Worm (Caenorhabditis elegans) whole organism, L2 larva: ENCODE results near the gene rbf-1.

ENCODE experiments used
- C34F6.9 ChIP-seq: fragments of 150-350 bp; optimal IDR thresholded peaks from 2 replicates; lab custom pipeline; 2014; ENCODE audit warnings: missing biosample characterization, missing genetic modification characterization
- F13H6.1 ChIP-seq: sonication (generic microtip); optimal IDR thresholded peaks from 2 replicates; lab custom pipeline; 2016; ENCODE audit warnings: missing genetic modification characterization, missing compliant biosample characterization
- Y55F3AM.14 ChIP-seq: fragments of 200-800 bp; sonication (Bioruptor generic); optimal IDR thresholded peaks from 2 replicates; lab custom pipeline; 2018; ENCODE audit warnings: mild to moderate bottlenecking, missing genetic modification characterization, missing compliant biosample characterization
- alr-1 ChIP-seq: fragments of 150-350 bp; optimal IDR thresholded peaks from 2 replicates; lab custom pipeline; 2014; ENCODE audit warnings: missing biosample characterization, missing genetic modification characterization
- aly-2 ChIP-seq: fragments of 150-350 bp; optimal IDR thresholded peaks from 2 replicates; lab custom pipeline; 2014; ENCODE audit warnings: missing biosample characterization, missing genetic modification characterization
- ama-1 ChIP-seq: fragments of 150-350 bp; optimal IDR thresholded peaks from 2 replicates; lab custom pipeline; 2018; ENCODE audit warnings: inconsistent platforms
- blmp-1 ChIP-seq: sonication (generic microtip); optimal IDR thresholded peaks from 2 replicates; lab custom pipeline; 2017; ENCODE audit warnings: missing genetic modification characterization, mild to moderate bottlenecking, missing compliant biosample characterization, antibody characterized with exemption, moderate library complexity; ENCODE audit not compliant: insufficient read depth
- ceh-16 ChIP-seq: fragments of 150-350 bp; optimal IDR thresholded peaks from 2 replicates; lab custom pipeline; 2014; ENCODE audit warnings: missing biosample characterization, missing genetic modification characterization
- ceh-82 ChIP-seq: fragments of 150-350 bp; optimal IDR thresholded peaks from 2 replicates; lab custom pipeline; 2014; ENCODE audit warnings: missing biosample characterization, missing genetic modification characterization
- crh-2 ChIP-seq: sonication (generic microtip); optimal IDR thresholded peaks from 2 replicates; lab custom pipeline; 2017; ENCODE audit warnings: missing biosample characterization, missing genetic modification characterization
- egl-27 ChIP-seq: sonication (generic microtip); optimal IDR thresholded peaks from 3 replicates; lab custom pipeline; 2017; ENCODE audit warnings: missing biosample characterization, missing genetic modification reagents, missing genetic modification characterization
- elt-1 ChIP-seq: fragments of 150-350 bp; optimal IDR thresholded peaks from 2 replicates; lab custom pipeline; 2014; ENCODE audit warnings: missing biosample characterization, missing genetic modification characterization
- elt-3 ChIP-seq: sonication (generic microtip); optimal IDR thresholded peaks from 2 replicates; lab custom pipeline; 2017; ENCODE audit warnings: missing biosample characterization, missing genetic modification characterization
- fos-1 ChIP-seq: fragments of 150-350 bp; optimal IDR thresholded peaks from 2 replicates; lab custom pipeline; 2014; ENCODE audit warnings: missing biosample characterization, missing genetic modification characterization
- gmeb-1 ChIP-seq: fragments of 150-350 bp; optimal IDR thresholded peaks from 2 replicates; lab custom pipeline; 2014; ENCODE audit warnings: missing biosample characterization, missing genetic modification characterization
- lin-13 ChIP-seq: fragments of 150-350 bp; optimal IDR thresholded peaks from 2 replicates; lab custom pipeline; 2014; ENCODE audit warnings: missing biosample characterization, missing genetic modification reagents, missing genetic modification characterization
- lin-39 ChIP-seq: fragments of 150-350 bp; optimal IDR thresholded peaks from 2 replicates; lab custom pipeline; 2014; ENCODE audit warnings: missing biosample characterization, missing genetic modification reagents, missing genetic modification characterization
- lsy-2 ChIP-seq, 2 experiments: fragments of 150-350 bp in 1 of 2; sonication (generic microtip) in 1 of 2; optimal IDR thresholded peaks; 2 replicates each; lab custom pipeline; 2014 to 2017; ENCODE audit warnings: missing biosample characterization in 2 of 2, missing genetic modification characterization in 2 of 2
- mbf-1 ChIP-seq: sonication (generic microtip); optimal IDR thresholded peaks from 2 replicates; lab custom pipeline; 2017; ENCODE audit warnings: missing biosample characterization, missing genetic modification characterization
- nhr-11 ChIP-seq: fragments of 150-350 bp; optimal IDR thresholded peaks from 2 replicates; lab custom pipeline; 2014; ENCODE audit warnings: missing biosample characterization, missing genetic modification characterization
- nhr-129 ChIP-seq: fragments of 150-350 bp; optimal IDR thresholded peaks from 2 replicates; lab custom pipeline; 2014; ENCODE audit warnings: missing biosample characterization, missing genetic modification characterization
- nhr-21 ChIP-seq: fragments of 150-350 bp; optimal IDR thresholded peaks from 2 replicates; lab custom pipeline; 2014; ENCODE audit warnings: missing biosample characterization, missing genetic modification characterization
- nhr-23 ChIP-seq: fragments of 150-350 bp; optimal IDR thresholded peaks from 2 replicates; lab custom pipeline; 2014; ENCODE audit warnings: missing biosample characterization, missing genetic modification reagents, missing genetic modification characterization
- nhr-237 ChIP-seq: fragments of 150-350 bp; optimal IDR thresholded peaks from 2 replicates; lab custom pipeline; 2014; ENCODE audit warnings: missing biosample characterization, missing genetic modification characterization
- nhr-25 ChIP-seq: fragments of 150-350 bp; sonication (generic microtip); optimal IDR thresholded peaks from 3 replicates; lab custom pipeline; 2014; ENCODE audit warnings: missing biosample characterization, missing genetic modification characterization
- nhr-77 ChIP-seq: fragments of 150-350 bp; optimal IDR thresholded peaks from 2 replicates; lab custom pipeline; 2014; ENCODE audit warnings: missing biosample characterization, missing genetic modification characterization
- peb-1 ChIP-seq: fragments of 150-350 bp; optimal IDR thresholded peaks from 2 replicates; lab custom pipeline; 2014; ENCODE audit warnings: missing biosample characterization, missing genetic modification characterization
- sem-4 ChIP-seq: fragments of 150-350 bp; optimal IDR thresholded peaks from 2 replicates; lab custom pipeline; 2014; ENCODE audit warnings: missing biosample characterization, missing genetic modification reagents, missing genetic modification characterization
- skn-1 ChIP-seq: sonication (generic microtip); optimal IDR thresholded peaks from 2 replicates; lab custom pipeline; 2017; ENCODE audit warnings: missing biosample characterization, missing genetic modification characterization
- sma-3 ChIP-seq: sonication (generic microtip); optimal IDR thresholded peaks from 2 replicates; lab custom pipeline; 2016; ENCODE audit warnings: missing genetic modification reagents, missing genetic modification characterization, missing compliant biosample characterization
- sma-9 ChIP-seq, 2 experiments: fragments of 150-350 bp in 1 of 2; sonication (generic microtip) in 1 of 2; optimal IDR thresholded peaks; 2 replicates each; lab custom pipeline; 2014 to 2016; ENCODE audit warnings: missing genetic modification characterization in 2 of 2, mild to moderate bottlenecking in 1 of 2, missing biosample characterization in 1 of 2, missing compliant biosample characterization in 1 of 2, missing genetic modification reagents in 1 of 2, moderate library complexity in 1 of 2
- snpc-4 ChIP-seq: fragments of 150-350 bp; optimal IDR thresholded peaks from 2 replicates; lab custom pipeline; 2014; ENCODE audit warnings: missing biosample characterization, missing genetic modification characterization
- unc-39 ChIP-seq: fragments of 150-350 bp; optimal IDR thresholded peaks from 2 replicates; lab custom pipeline; 2014; ENCODE audit warnings: missing biosample characterization, missing genetic modification characterization
- unc-55 ChIP-seq: fragments of 150-350 bp; sonication (generic microtip); optimal IDR thresholded peaks from 3 replicates; lab custom pipeline; 2014; ENCODE audit warnings: missing biosample characterization, missing genetic modification reagents, missing genetic modification characterization
- zag-1 ChIP-seq: fragments of 150-350 bp; optimal IDR thresholded peaks from 2 replicates; lab custom pipeline; 2014; ENCODE audit warnings: missing biosample characterization, missing genetic modification characterization
- ztf-11 ChIP-seq: sonication (generic microtip); optimal IDR thresholded peaks from 2 replicates; lab custom pipeline; 2017; ENCODE audit warnings: missing biosample characterization, missing genetic modification characterization

rbf-1 gene

ce11 chrIII:6653932-6654331, 21.6 kb upstream of the rbf-1 start:
- TF ChIP-seq sma-3 (GFP tag; lab: Kevin White, UChicago), result no peak
- no peak for TF ChIP-seq ztf-11 (tag; lab: Kevin White, UChicago)

ce11 chrIII:6655830-6656229, 19.7 kb upstream of the rbf-1 start:
- TF ChIP-seq nhr-129 (tag; lab: Kevin White, UChicago), result peak; percentile 48
- TF ChIP-seq C34F6.9 (tag; lab: Kevin White, UChicago), result peak; percentile 30
- TF ChIP-seq nhr-77 (tag; lab: Kevin White, UChicago), result no peak
- TF ChIP-seq alr-1 (tag; lab: Kevin White, UChicago), result no peak
- TF ChIP-seq F13H6.1 (tag; lab: Kevin White, UChicago), result peak; percentile 18
- peak; percentile 26 for TF ChIP-seq snpc-4 (tag; lab: Kevin White, UChicago)
- TF ChIP-seq nhr-23, result no peak
- peak; percentile 47 for TF ChIP-seq zag-1
- peak in 1 of 2 experiments; percentile 52 for TF ChIP-seq lsy-2 (tag; optimal IDR thresholded peaks at IDR 0.05; lab: Kevin White, UChicago)

ce11 chrIII:6670737-6671242, 4.8 kb upstream of the rbf-1 start:
- TF ChIP-seq ama-1 (lab: Kevin White, UChicago), result no peak
- peak; percentile 5 for TF ChIP-seq unc-55 (GFP tag; lab: Kevin White, UChicago)

- TF ChIP-seq Y55F3AM.14 (GFP tag; lab: Kevin White, UChicago) (no peak), aly-2 (tag; lab: Kevin White, UChicago) (no peak), unc-55 (GFP tag; lab: Kevin White, UChicago) (no peak), elt-3 (tag; lab: Kevin White, UChicago) (no peak), C34F6.9 (tag; lab: Kevin White, UChicago) (no peak), lin-13 (GFP tag; lab: Kevin White, UChicago) (no peak), nhr-11 (no peak), nhr-25 (tag; lab: Kevin White, UChicago) (no peak), lsy-2 (tag; optimal IDR thresholded peaks at IDR 0.05; lab: Kevin White, UChicago) (no peak), egl-27 (tag; lab: Kevin White, UChicago) (no peak), unc-39 (tag; lab: Kevin White, UChicago) (no peak), fos-1 (no peak), nhr-129 (tag; lab: Kevin White, UChicago) (no peak), ceh-82 (no peak)
Observed at ce11 chrIII:6677304-6677703, 1.7 kb downstream of the rbf-1 start.

- TF ChIP-seq nhr-237 (tag; lab: Kevin White, UChicago), result no peak
- TF ChIP-seq alr-1 (tag; lab: Kevin White, UChicago), result no peak
- no peak for TF ChIP-seq sma-9 (GFP tag; optimal IDR thresholded peaks at IDR 0.05; lab: Kevin White, UChicago)
- TF ChIP-seq sma-9 (tag; optimal IDR thresholded peaks at IDR 0.05; lab: Kevin White, UChicago), result no peak
- no peak for TF ChIP-seq gmeb-1 (tag; lab: Kevin White, UChicago)
- TF ChIP-seq peb-1, result no peak
- no peak for TF ChIP-seq elt-1 (tag; lab: Kevin White, UChicago)
- no peak for TF ChIP-seq ceh-16 (tag; lab: Kevin White, UChicago)
- no peak for TF ChIP-seq blmp-1 (tag; lab: Kevin White, UChicago)
Observed at ce11 chrIII:6679323-6679722, 3.8 kb downstream of the rbf-1 start.

ce11 chrIII:6680963-6681362, 5.4 kb downstream of the rbf-1 start:
- TF ChIP-seq lin-39 (tag; lab: Kevin White, UChicago), result no peak
- TF ChIP-seq nhr-237 (tag; lab: Kevin White, UChicago), result no peak
- TF ChIP-seq sem-4, result no peak
- no peak for TF ChIP-seq nhr-25 (tag; lab: Kevin White, UChicago)
- TF ChIP-seq nhr-11, result no peak
- no peak for TF ChIP-seq skn-1 (tag; lab: Kevin White, UChicago)
- TF ChIP-seq nhr-21 (tag; lab: Kevin White, UChicago), result no peak
- no peak for TF ChIP-seq lin-13 (GFP tag; lab: Kevin White, UChicago)
- TF ChIP-seq lsy-2 (tag; optimal IDR thresholded peaks at IDR 0.05; lab: Kevin White, UChicago), result no peak
- no peak for TF ChIP-seq nhr-129 (tag; lab: Kevin White, UChicago)
- TF ChIP-seq C34F6.9 (tag; lab: Kevin White, UChicago), result no peak
- no peak for TF ChIP-seq crh-2 (tag; lab: Kevin White, UChicago)
- TF ChIP-seq alr-1 (tag; lab: Kevin White, UChicago), result no peak
- no peak for TF ChIP-seq sma-3 (GFP tag; lab: Kevin White, UChicago)
- TF ChIP-seq F13H6.1 (tag; lab: Kevin White, UChicago), result no peak
- TF ChIP-seq mbf-1 (tag; lab: Kevin White, UChicago), result no peak
- no peak for TF ChIP-seq unc-39 (tag; lab: Kevin White, UChicago)
